Fruit fly (Drosophila melanogaster) whole organism, larva: Measurements from ENCODE around the gene CG13838.

Source experiments
- noc ChIP-seq: fragments of 200-800 bp; sonication (Bioruptor generic); optimal IDR thresholded peaks from 3 replicates; lab custom pipeline; 2019; ENCODE audit warnings: missing biosample characterization, mild to moderate bottlenecking, missing genetic modification characterization, moderate library complexity

CG13838 gene

dm6 chr3R:23042746-23043265 is 765 bp downstream of the CG13838 start:
- TF ChIP-seq noc (tag; lab: Kevin White, UChicago) = no peak

- TF ChIP-seq noc (tag; lab: Kevin White, UChicago) = no peak
Measured at dm6 chr3R:23043690-23044089, 1.6 kb downstream of the CG13838 start, which contains the start of gene CG13837. Gene CG13837 (plus strand): TSS chr3R:23043990.

dm6 chr3R:23046529-23046943 is 4.5 kb downstream of the CG13838 start:
- TF ChIP-seq noc (tag; lab: Kevin White, UChicago) = peak; percentile 81

dm6 chr3R:23048089-23048689 is 6.1 kb downstream of the CG13838 start, which contains the start of gene CG17121:
Gene CG17121 (minus strand): TSS chr3R:23048214.
- no peak for TF ChIP-seq noc (tag; lab: Kevin White, UChicago)

dm6 chr3R:23048690-23049118 is 6.7 kb downstream of the CG13838 start:
- peak; percentile 43 for TF ChIP-seq noc (tag; lab: Kevin White, UChicago)

- TF ChIP-seq noc (tag; lab: Kevin White, UChicago) = no peak
Measured at dm6 chr3R:23051639-23052125, 9.6 kb downstream of the CG13838 start, which contains the start of gene Gr94a. Gene Gr94a (plus strand): TSS chr3R:23051689.

dm6 chr3R:23053135-23053730 is 11.2 kb downstream of the CG13838 start:
- no peak for TF ChIP-seq noc (tag; lab: Kevin White, UChicago)

- TF ChIP-seq noc (tag; lab: Kevin White, UChicago) = no peak
Measured at dm6 chr3R:23053936-23054335, 11.9 kb downstream of the CG13838 start, which contains the start of gene p53. Gene p53 (minus strand): TSS chr3R:23054082.

dm6 chr3R:23056113-23056512 is 14.1 kb downstream of the CG13838 start:
- TF ChIP-seq noc (tag; lab: Kevin White, UChicago) = no peak

dm6 chr3R:23056753-23057152 is 14.7 kb downstream of the CG13838 start:
- TF ChIP-seq noc (tag; lab: Kevin White, UChicago) = no peak

- no peak for TF ChIP-seq noc (tag; lab: Kevin White, UChicago)
Measured at dm6 chr3R:23057390-23057789, 15.3 kb downstream of the CG13838 start.

- no peak for TF ChIP-seq noc (tag; lab: Kevin White, UChicago)
Measured at dm6 chr3R:23058858-23059257, 16.8 kb downstream of the CG13838 start, which contains the start of gene Ctns. Gene Ctns (minus strand): TSS chr3R:23058958.

- no peak for TF ChIP-seq noc (tag; lab: Kevin White, UChicago)
Measured at dm6 chr3R:23060166-23060565, 18.1 kb downstream of the CG13838 start.

- TF ChIP-seq noc (tag; lab: Kevin White, UChicago) = peak; percentile 20
Measured at dm6 chr3R:23061209-23061608, 19.2 kb downstream of the CG13838 start, which contains the start of the genes sav and Ublcp1. Gene sav (minus strand): TSS chr3R:23061304. Gene Ublcp1 (plus strand): TSS chr3R:23061493.

- TF ChIP-seq noc (tag; lab: Kevin White, UChicago) = no peak
Measured at dm6 chr3R:23067209-23067826, 25.3 kb downstream of the CG13838 start, which contains the start of gene CG17111. Gene CG17111 (minus strand): TSS chr3R:23067259.

dm6 chr3R:23074480-23074879 is 32.4 kb downstream of the CG13838 start:
- TF ChIP-seq noc (tag; lab: Kevin White, UChicago) = no peak
